Worm (Caenorhabditis elegans): ENCODE measurements around the gene clec-85.
A peak's percentile ranks its signal among the peaks of the same experiment; 100 is the strongest.

DNA sequence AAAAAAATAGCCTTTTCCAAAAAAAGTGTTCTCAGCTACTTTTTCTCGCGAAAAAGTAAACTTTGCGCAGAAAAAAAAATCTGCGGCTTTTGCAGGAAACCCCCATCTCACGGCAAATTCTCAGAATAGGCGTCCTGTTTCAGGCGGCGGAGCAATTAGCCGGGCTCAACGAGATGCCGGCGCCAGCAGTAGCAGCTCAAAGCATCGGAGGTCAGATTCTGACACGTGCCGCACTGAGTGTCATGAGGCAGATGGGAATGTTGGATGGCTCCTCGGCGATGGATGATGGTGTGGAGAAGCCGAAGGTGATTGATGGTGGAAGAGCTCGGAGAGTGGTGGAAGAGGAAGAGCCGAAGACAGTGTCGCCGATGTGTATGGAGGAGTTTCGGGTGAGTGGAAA, 36.6 kb downstream of the clec-85 start:
- TF ChIP-seq unc-86 (tag; optimal IDR thresholded peaks at IDR 0.05) (peak; percentile 10), zag-1 (tag; optimal IDR thresholded peaks at IDR 0.05) (no peak), lin-13 (GFP tag; optimal IDR thresholded peaks at IDR 0.05) (no peak), nhr-84 (tag; optimal IDR thresholded peaks at IDR 0.05) (no peak), ztf-11 (tag; optimal IDR thresholded peaks at IDR 0.05) (no peak), skn-1 (tag; optimal IDR thresholded peaks at IDR 0.05) (no peak), sptf-1 (tag; optimal IDR thresholded peaks at IDR 0.05) (no peak), lin-14 (GFP tag; optimal IDR thresholded peaks at IDR 0.05) (no peak), lin-35 (GFP tag; optimal IDR thresholded peaks at IDR 0.05) (no peak)
